Worm (Caenorhabditis elegans) whole organism, L4 larva: ENCODE measurements around the gene clec-82.

Experiments used
- D1046.2 ChIP-seq: fragments of 200-800 bp; sonication (Bioruptor generic); IDR thresholded peaks from 2 replicates; pipeline ENCODE4 v1.3.6; 2022; ENCODE audit warnings: missing genetic modification characterization, missing compliant biosample characterization
- F37D6.2 ChIP-seq: sonication (generic microtip); optimal IDR thresholded peaks from 2 replicates; lab custom pipeline; 2016; ENCODE audit warnings: mild to moderate bottlenecking, missing genetic modification characterization, missing compliant biosample characterization
- F44E2.7 ChIP-seq: fragments of 200-800 bp; sonication (Bioruptor generic); IDR thresholded peaks from 2 replicates; pipeline ENCODE4 v2.1.2; 2022; ENCODE audit warnings: missing genetic modification characterization, missing compliant biosample characterization
- R02D3.7 ChIP-seq: fragments of 150-350 bp; sonication (generic microtip); optimal IDR thresholded peaks from 3 replicates; lab custom pipeline; 2014; ENCODE audit warnings: missing biosample characterization, missing genetic modification characterization
- Y105C5A.15 ChIP-seq: fragments of 200-800 bp; sonication (Bioruptor generic); IDR thresholded peaks from 2 replicates; pipeline ENCODE4 v1.3.6; 2022; ENCODE audit warnings: missing genetic modification characterization, missing compliant biosample characterization
- Y5F2A.4 ChIP-seq: fragments of 200-800 bp; sonication (Bioruptor generic); optimal IDR thresholded peaks from 2 replicates; lab custom pipeline; 2018; ENCODE audit warnings: mild to moderate bottlenecking, missing genetic modification characterization, missing compliant biosample characterization
- Y75B8A.6 ChIP-seq: fragments of 200-800 bp; sonication (Bioruptor generic); IDR thresholded peaks from 2 replicates; pipeline ENCODE4 v1.3.6; 2022; ENCODE audit warnings: missing genetic modification reagents, missing genetic modification characterization, missing compliant biosample characterization
- ZK337.2 ChIP-seq: fragments of 200-800 bp; sonication (Bioruptor generic); IDR thresholded peaks from 2 replicates; pipeline ENCODE4 v1.3.6; 2022; ENCODE audit warnings: missing genetic modification reagents, missing genetic modification characterization, missing compliant biosample characterization
- aha-1 ChIP-seq: fragments of 150-350 bp; peaks from one replicate; lab custom pipeline; 2014; ENCODE audit warnings: missing biosample characterization, missing genetic modification characterization
- ceh-20 ChIP-seq: fragments of 200-800 bp; sonication (Bioruptor generic); IDR thresholded peaks from 2 replicates; pipeline ENCODE4 v1.3.6; 2022; ENCODE audit warnings: missing genetic modification reagents, missing genetic modification characterization, missing compliant biosample characterization
- ceh-32 ChIP-seq: sonication (generic microtip); optimal IDR thresholded peaks from 2 replicates; lab custom pipeline; 2016; ENCODE audit warnings: mild to moderate bottlenecking, missing genetic modification characterization, missing compliant biosample characterization; ENCODE audit not compliant: poor library complexity
- daf-16 ChIP-seq, 3 experiments: sonication (generic microtip); optimal IDR thresholded peaks; 2 replicates each; lab custom pipeline; 2016 to 2017; ENCODE audit warnings: missing genetic modification characterization in 3 of 3, missing genetic modification reagents in 3 of 3, mild to moderate bottlenecking in 2 of 3, missing compliant biosample characterization in 2 of 3, missing biosample characterization in 1 of 3, moderate library complexity in 1 of 3
- dmd-6 ChIP-seq: fragments of 200-800 bp; sonication (Bioruptor generic); IDR thresholded peaks from 2 replicates; pipeline ENCODE4 v1.3.6; 2022; ENCODE audit warnings: missing genetic modification reagents, missing genetic modification characterization, missing compliant biosample characterization
- dmd-8 ChIP-seq: fragments of 200-800 bp; sonication (Bioruptor generic); IDR thresholded peaks from 2 replicates; pipeline ENCODE4 v1.3.6; 2022; ENCODE audit warnings: missing genetic modification characterization, missing compliant biosample characterization
- dpl-1 ChIP-seq: fragments of 150-350 bp; optimal IDR thresholded peaks from 2 replicates; lab custom pipeline; 2014; ENCODE audit warnings: missing biosample characterization, missing genetic modification reagents, missing genetic modification characterization
- dve-1 ChIP-seq: sonication (generic microtip); optimal IDR thresholded peaks from 2 replicates; lab custom pipeline; 2017; ENCODE audit warnings: antibody characterized with exemption, mild to moderate bottlenecking, missing genetic modification characterization, missing compliant biosample characterization; ENCODE audit not compliant: insufficient read depth
- fos-1 ChIP-seq: fragments of 150-350 bp; optimal IDR thresholded peaks from 2 replicates; lab custom pipeline; 2014; ENCODE audit warnings: missing biosample characterization, missing genetic modification characterization
- hlh-30 ChIP-seq: sonication (generic microtip); optimal IDR thresholded peaks from 2 replicates; lab custom pipeline; 2017; ENCODE audit warnings: antibody characterized with exemption, mild to moderate bottlenecking, missing genetic modification characterization, missing compliant biosample characterization; ENCODE audit not compliant: insufficient read depth
- lin-13 ChIP-seq: fragments of 150-350 bp; optimal IDR thresholded peaks from 2 replicates; lab custom pipeline; 2014; ENCODE audit warnings: missing biosample characterization, missing genetic modification reagents, missing genetic modification characterization
- madf-9 ChIP-seq: fragments of 200-800 bp; sonication (Bioruptor generic); conservative IDR thresholded peaks from 2 replicates; pipeline ENCODE4 v1.3.6; 2022; ENCODE audit warnings: missing genetic modification reagents, missing genetic modification characterization, missing compliant biosample characterization
- mdl-1 ChIP-seq, 2 experiments: fragments of 150-350 bp in 1 of 2; sonication (generic microtip) in 1 of 2; optimal IDR thresholded peaks; 2 replicates each; lab custom pipeline; 2014 to 2017; ENCODE audit warnings: missing biosample characterization in 2 of 2, missing genetic modification characterization in 2 of 2
- mdt-29 ChIP-seq: fragments of 200-800 bp; sonication (Bioruptor generic); IDR thresholded peaks from 2 replicates; pipeline ENCODE4 v1.3.6; 2022; ENCODE audit warnings: missing genetic modification reagents, missing genetic modification characterization, missing compliant biosample characterization
- mes-2 ChIP-seq: sonication (generic microtip); optimal IDR thresholded peaks from 2 replicates; lab custom pipeline; 2016; ENCODE audit warnings: missing genotype, mild to moderate bottlenecking, missing genetic modification characterization, missing compliant biosample characterization; ENCODE audit not compliant: poor library complexity, severe bottlenecking
- mxl-2 ChIP-seq: fragments of 200-800 bp; sonication (Bioruptor generic); conservative IDR thresholded peaks from 2 replicates; pipeline ENCODE4 v1.3.6; 2022; ENCODE audit warnings: missing genetic modification reagents, missing genetic modification characterization, missing compliant biosample characterization
- nhr-102 ChIP-seq: sonication (generic microtip); optimal IDR thresholded peaks from 2 replicates; lab custom pipeline; 2016; ENCODE audit warnings: mild to moderate bottlenecking, missing genetic modification characterization, moderate library complexity, missing compliant biosample characterization
- nhr-11 ChIP-seq: fragments of 150-350 bp; optimal IDR thresholded peaks from 2 replicates; lab custom pipeline; 2014; ENCODE audit warnings: missing biosample characterization, missing genetic modification characterization
- nhr-111 ChIP-seq: fragments of 200-800 bp; sonication (Bioruptor generic); optimal IDR thresholded peaks from 2 replicates; lab custom pipeline; 2018; ENCODE audit warnings: mild to moderate bottlenecking, missing genetic modification characterization, missing compliant biosample characterization
- nhr-237 ChIP-seq: sonication (generic microtip); optimal IDR thresholded peaks from 2 replicates; lab custom pipeline; 2017; ENCODE audit warnings: missing biosample characterization, missing genetic modification characterization
- nhr-28 ChIP-seq: fragments of 150-350 bp; optimal IDR thresholded peaks from 2 replicates; lab custom pipeline; 2014; ENCODE audit warnings: missing biosample characterization, missing genetic modification characterization
- nhr-42 ChIP-seq: fragments of 200-800 bp; sonication (Bioruptor generic); IDR thresholded peaks from 2 replicates; pipeline ENCODE4 v1.3.6; 2022; ENCODE audit warnings: missing genetic modification characterization, missing compliant biosample characterization
- nhr-6 ChIP-seq: fragments of 150-350 bp; optimal IDR thresholded peaks from 2 replicates; lab custom pipeline; 2014; ENCODE audit warnings: missing biosample characterization, missing genetic modification characterization
- nhr-76 ChIP-seq: fragments of 150-350 bp; optimal IDR thresholded peaks from 2 replicates; lab custom pipeline; 2014; ENCODE audit warnings: missing biosample characterization, missing genetic modification characterization
- nhr-77 ChIP-seq: fragments of 150-350 bp; optimal IDR thresholded peaks from 2 replicates; lab custom pipeline; 2014; ENCODE audit warnings: missing biosample characterization, missing genetic modification characterization
- pha-4 ChIP-seq, 2 experiments: fragments of 150-350 bp in 1 of 2; fragments of 200-800 bp in 1 of 2; sonication (Bioruptor generic) in 1 of 2; IDR thresholded peaks in 1 of 2; optimal IDR thresholded peaks in 1 of 2; 2 replicates each; pipeline versions ENCODE4 v1.3.6 to Lab custom; 2014 to 2022; ENCODE audit warnings: missing genetic modification characterization in 2 of 2, missing genetic modification reagents in 2 of 2, missing biosample characterization in 1 of 2, missing compliant biosample characterization in 1 of 2
- php-3 ChIP-seq: fragments of 200-800 bp; sonication (Bioruptor generic); IDR thresholded peaks from 2 replicates; pipeline ENCODE4 v1.3.6; 2022; ENCODE audit warnings: missing genetic modification reagents, missing genetic modification characterization, missing compliant biosample characterization
- pqm-1 ChIP-seq: sonication (generic microtip); optimal IDR thresholded peaks from 2 replicates; lab custom pipeline; 2017; ENCODE audit warnings: missing biosample characterization, missing genetic modification characterization
- rbr-2 ChIP-seq: sonication (generic microtip); optimal IDR thresholded peaks from 2 replicates; lab custom pipeline; 2016; ENCODE audit warnings: missing genotype, missing genetic modification characterization, missing compliant biosample characterization
- skn-1 ChIP-seq: fragments of 150-350 bp; optimal IDR thresholded peaks from 2 replicates; lab custom pipeline; 2014; ENCODE audit warnings: missing biosample characterization, missing genetic modification characterization
- snpc-4 ChIP-seq: fragments of 150-350 bp; optimal IDR thresholded peaks from 2 replicates; lab custom pipeline; 2014; ENCODE audit warnings: missing biosample characterization, missing genetic modification characterization
- spr-1 ChIP-seq: sonication (generic microtip); optimal IDR thresholded peaks from 2 replicates; lab custom pipeline; 2016; ENCODE audit warnings: mild to moderate bottlenecking, missing genetic modification characterization, missing compliant biosample characterization
- tag-97 ChIP-seq: fragments of 200-800 bp; sonication (Bioruptor generic); IDR thresholded peaks from 2 replicates; pipeline ENCODE4 v1.3.6; 2022; ENCODE audit warnings: missing genetic modification characterization, missing compliant biosample characterization
- tra-1 ChIP-seq: fragments of 200-800 bp; sonication (Bioruptor generic); IDR thresholded peaks from 2 replicates; pipeline ENCODE4 v1.3.6; 2022; ENCODE audit warnings: missing genetic modification reagents, missing genetic modification characterization, missing compliant biosample characterization
- unc-130 ChIP-seq: sonication (generic microtip); optimal IDR thresholded peaks from 2 replicates; lab custom pipeline; 2016; ENCODE audit warnings: missing genetic modification reagents, missing genetic modification characterization, missing compliant biosample characterization
- unc-39 ChIP-seq: sonication (generic microtip); optimal IDR thresholded peaks from 2 replicates; lab custom pipeline; 2017; ENCODE audit warnings: missing biosample characterization, missing genetic modification characterization
- vab-7 ChIP-seq: fragments of 200-800 bp; sonication (Bioruptor generic); IDR thresholded peaks from 2 replicates; pipeline ENCODE4 v1.3.6; 2022; ENCODE audit warnings: missing genetic modification reagents, missing genetic modification characterization, missing compliant biosample characterization
- zag-1 ChIP-seq: fragments of 150-350 bp; optimal IDR thresholded peaks from 2 replicates; lab custom pipeline; 2014; ENCODE audit warnings: missing biosample characterization, missing genetic modification characterization
- zfp-2 ChIP-seq: sonication (generic microtip); optimal IDR thresholded peaks from 2 replicates; lab custom pipeline; 2016; ENCODE audit warnings: mild to moderate bottlenecking, missing genetic modification characterization, missing compliant biosample characterization
- zfp-3 ChIP-seq: fragments of 200-800 bp; sonication (Bioruptor generic); conservative IDR thresholded peaks from 2 replicates; pipeline ENCODE4 v1.3.6; 2022; ENCODE audit warnings: missing genetic modification reagents, missing genetic modification characterization, missing compliant biosample characterization
- zip-2 ChIP-seq: fragments of 150-350 bp; optimal IDR thresholded peaks from 2 replicates; lab custom pipeline; 2014; ENCODE audit warnings: missing biosample characterization, missing genetic modification characterization
- ztf-11 ChIP-seq: fragments of 150-350 bp; optimal IDR thresholded peaks from 2 replicates; lab custom pipeline; 2014; ENCODE audit warnings: missing biosample characterization, missing genetic modification characterization
- ztf-7 ChIP-seq: fragments of 150-350 bp; optimal IDR thresholded peaks from 2 replicates; lab custom pipeline; 2014; ENCODE audit warnings: missing biosample characterization, missing genetic modification characterization

clec-82 gene

ce11 chrIV:2805525-2805924 lies 29.9 kb upstream of the clec-82 start, which contains the start of gene Y54G2A.45 (continued):
- TF ChIP-seq daf-16 (GFP tag; optimal IDR thresholded peaks at IDR 0.05; lab: Kevin White, UChicago) (peak; percentile 60 to 78), daf-16 (tag; optimal IDR thresholded peaks at IDR 0.05; lab: Kevin White, UChicago) (peak; percentile 89), nhr-237 (tag; lab: Kevin White, UChicago) (no peak), dve-1 (tag; lab: Kevin White, UChicago) (peak; percentile 88), ztf-7 (tag; lab: Kevin White, UChicago) (no peak), Y105C5A.15 (GFP tag; lab: Robert Waterston, UW) (no peak), spr-1 (tag; lab: Kevin White, UChicago) (peak; percentile 72), madf-9 (GFP tag; lab: Robert Waterston, UW) (peak; percentile 89), nhr-42 (GFP tag; lab: Robert Waterston, UW) (peak; percentile 69; the same call in 1 of the 2 replicates), php-3 (GFP tag; lab: Robert Waterston, UW) (peak; percentile 78), vab-7 (GFP tag; lab: Robert Waterston, UW) (peak; percentile 84), nhr-77 (tag; lab: Kevin White, UChicago) (peak; percentile 15), nhr-111 (GFP tag; lab: Kevin White, UChicago) (no peak), Y75B8A.6 (GFP tag; lab: Robert Waterston, UW) (peak; percentile 57; the same call in 1 of the 2 replicates), D1046.2 (peak; percentile 88), dmd-6 (peak; percentile 87), mes-2 (tag; lab: Kevin White, UChicago) (peak; percentile 77), tra-1 (GFP tag; lab: Robert Waterston, UW) (peak; percentile 89), dpl-1 (GFP tag; lab: Kevin White, UChicago) (peak; percentile 25), zip-2 (tag; lab: Kevin White, UChicago) (peak; percentile 65), nhr-28 (tag; lab: Kevin White, UChicago) (peak; percentile 89), mxl-2 (GFP tag; lab: Robert Waterston, UW) (0 out of 2 replicates have a peak, but pooled peaks have one; percentile 12), mdt-29 (GFP tag; lab: Robert Waterston, UW) (peak; percentile 53; the same call in 1 of the 2 replicates), snpc-4 (no peak), zfp-3 (GFP tag; lab: Robert Waterston, UW) (no peak), aha-1 (tag; lab: Kevin White, UChicago) (peak; percentile 70), ztf-11 (no peak), ceh-20 (peak; percentile 65), unc-39 (tag; lab: Kevin White, UChicago) (no peak), F44E2.7 (GFP tag; lab: Robert Waterston, UW) (0 out of 2 replicates have a peak, but pooled peaks have one; percentile 28), R02D3.7 (peak; percentile 2), nhr-76 (tag; lab: Kevin White, UChicago) (no peak), zfp-2 (peak; percentile 8), hlh-30 (peak; percentile 91), ceh-32 (tag; lab: Kevin White, UChicago) (no peak), dmd-8 (peak; percentile 77; the same call in 1 of the 2 replicates), F37D6.2 (tag; lab: Kevin White, UChicago) (peak; percentile 20), fos-1 (tag; lab: Kevin White, UChicago) (no peak), rbr-2 (tag; lab: Kevin White, UChicago) (peak; percentile 51), nhr-11 (tag; lab: Kevin White, UChicago) (peak; percentile 55), tag-97 (no peak), zag-1 (tag; lab: Kevin White, UChicago) (no peak), unc-130 (GFP tag; lab: Kevin White, UChicago) (peak; percentile 65), ZK337.2 (GFP tag; lab: Robert Waterston, UW) (peak; percentile 51; the same call in 1 of the 2 replicates), skn-1 (tag; lab: Kevin White, UChicago) (no peak), nhr-102 (peak; percentile 83), pqm-1 (tag; lab: Kevin White, UChicago) (peak; percentile 90), Y5F2A.4 (GFP tag; lab: Kevin White, UChicago) (no peak), lin-13 (peak; percentile 87), pha-4 (GFP tag; IDR thresholded peaks at IDR 0.05; lab: Robert Waterston, UW) (peak; percentile 80), pha-4 (tag; optimal IDR thresholded peaks at IDR 0.05; lab: Kevin White, UChicago) (no peak), nhr-6 (peak; percentile 3), mdl-1 (tag; optimal IDR thresholded peaks at IDR 0.05; lab: Kevin White, UChicago) (peak in 1 of 2 experiments; percentile 32)
